Fruit fly (Drosophila melanogaster): ENCODE measurements around the gene CheB93b.

Gene CheB93b

dm6 chr3R:21458445-21458844 lies 49.5 kb downstream of the CheB93b start:
- TF ChIP-seq Dll (optimal IDR thresholded peaks at IDR 0.05) (no peak), EcR (GFP tag; optimal IDR thresholded peaks at IDR 0.05) (no peak), CG8478 (optimal IDR thresholded peaks at IDR 0.05) (no peak), pan (optimal IDR thresholded peaks at IDR 0.05) (no peak), usp (GFP tag; optimal IDR thresholded peaks at IDR 0.05) (no peak), psq (optimal IDR thresholded peaks at IDR 0.05) (no peak)
